Worm (Caenorhabditis elegans) whole organism, L4 larva: ENCODE data around the gene F08F1.9.
A peak's percentile ranks its signal among the peaks of the same experiment; 100 is the strongest.

Experiments used
- D1046.2 ChIP-seq: fragments of 200-800 bp; sonication (Bioruptor generic); IDR thresholded peaks from 2 replicates; pipeline ENCODE4 v1.3.6; 2022; ENCODE audit warnings: missing genetic modification characterization, missing compliant biosample characterization
- F10B5.3 ChIP-seq: sonication (generic microtip); optimal IDR thresholded peaks from 2 replicates; lab custom pipeline; 2016; ENCODE audit warnings: mild to moderate bottlenecking, missing genetic modification characterization, missing compliant biosample characterization
- F37D6.2 ChIP-seq: sonication (generic microtip); optimal IDR thresholded peaks from 2 replicates; lab custom pipeline; 2016; ENCODE audit warnings: mild to moderate bottlenecking, missing genetic modification characterization, missing compliant biosample characterization
- F44E2.7 ChIP-seq: fragments of 200-800 bp; sonication (Bioruptor generic); IDR thresholded peaks from 2 replicates; pipeline ENCODE4 v2.1.2; 2022; ENCODE audit warnings: missing genetic modification characterization, missing compliant biosample characterization
- F49E8.2 ChIP-seq: sonication (generic microtip); optimal IDR thresholded peaks from 2 replicates; lab custom pipeline; 2016; ENCODE audit warnings: missing compliant biosample characterization, mild to moderate bottlenecking, missing genetic modification characterization, borderline replicate concordance
- T20F7.1 ChIP-seq: fragments of 200-800 bp; sonication (Bioruptor generic); optimal IDR thresholded peaks from 2 replicates; lab custom pipeline; 2018; ENCODE audit warnings: mild to moderate bottlenecking, missing genetic modification characterization, missing compliant biosample characterization
- Y105C5A.15 ChIP-seq: fragments of 200-800 bp; sonication (Bioruptor generic); IDR thresholded peaks from 2 replicates; pipeline ENCODE4 v1.3.6; 2022; ENCODE audit warnings: missing genetic modification characterization, missing compliant biosample characterization
- Y5F2A.4 ChIP-seq: fragments of 200-800 bp; sonication (Bioruptor generic); optimal IDR thresholded peaks from 2 replicates; lab custom pipeline; 2018; ENCODE audit warnings: mild to moderate bottlenecking, missing genetic modification characterization, missing compliant biosample characterization
- Y75B8A.6 ChIP-seq: fragments of 200-800 bp; sonication (Bioruptor generic); IDR thresholded peaks from 2 replicates; pipeline ENCODE4 v1.3.6; 2022; ENCODE audit warnings: missing genetic modification reagents, missing genetic modification characterization, missing compliant biosample characterization
- aha-1 ChIP-seq: fragments of 150-350 bp; peaks from one replicate; lab custom pipeline; 2014; ENCODE audit warnings: missing biosample characterization, missing genetic modification characterization
- aly-2 ChIP-seq: sonication (generic microtip); optimal IDR thresholded peaks from 2 replicates; lab custom pipeline; 2018; ENCODE audit warnings: missing biosample characterization, missing genetic modification characterization
- ama-1 ChIP-seq: fragments of 150-350 bp; optimal IDR thresholded peaks from 2 replicates; lab custom pipeline; 2014; ENCODE audit warnings: inconsistent platforms, mixed read lengths
- arid-1 ChIP-seq: fragments of 200-800 bp; sonication (Bioruptor generic); conservative IDR thresholded peaks from 2 replicates; pipeline ENCODE4 v1.3.6; 2022; ENCODE audit warnings: missing genetic modification reagents, missing genetic modification characterization, missing compliant biosample characterization
- attf-4 ChIP-seq: sonication (generic microtip); optimal IDR thresholded peaks from 3 replicates; lab custom pipeline; 2017; ENCODE audit warnings: missing biosample characterization, missing genetic modification characterization
- ceh-32 ChIP-seq: sonication (generic microtip); optimal IDR thresholded peaks from 2 replicates; lab custom pipeline; 2016; ENCODE audit warnings: mild to moderate bottlenecking, missing genetic modification characterization, missing compliant biosample characterization; ENCODE audit not compliant: poor library complexity
- cey-2 ChIP-seq: sonication (generic microtip); optimal IDR thresholded peaks from 3 replicates; lab custom pipeline; 2017; ENCODE audit warnings: missing genetic modification characterization, mild to moderate bottlenecking, missing compliant biosample characterization, antibody characterized with exemption, borderline replicate concordance; ENCODE audit not compliant: insufficient read depth
- ctbp-1 ChIP-seq: fragments of 200-800 bp; sonication (Bioruptor generic); IDR thresholded peaks from 2 replicates; pipeline ENCODE4 v1.3.6; 2022; ENCODE audit warnings: missing genetic modification reagents, missing genetic modification characterization, missing compliant biosample characterization
- daf-19 ChIP-seq: fragments of 200-800 bp; sonication (Bioruptor generic); conservative IDR thresholded peaks from 2 replicates; pipeline ENCODE4 v1.3.6; 2022; ENCODE audit warnings: missing genetic modification characterization, missing compliant biosample characterization
- dpl-1 ChIP-seq: fragments of 150-350 bp; optimal IDR thresholded peaks from 2 replicates; lab custom pipeline; 2014; ENCODE audit warnings: missing biosample characterization, missing genetic modification reagents, missing genetic modification characterization
- duxl-1 ChIP-seq: sonication (generic microtip); optimal IDR thresholded peaks from 2 replicates; lab custom pipeline; 2016; ENCODE audit warnings: mild to moderate bottlenecking, missing genetic modification characterization, moderate library complexity, missing compliant biosample characterization; ENCODE audit not compliant: poor library complexity
- fkh-10 ChIP-seq: fragments of 150-350 bp; optimal IDR thresholded peaks from 2 replicates; lab custom pipeline; 2014; ENCODE audit warnings: missing biosample characterization, missing genetic modification reagents, missing genetic modification characterization
- gei-8 ChIP-seq: fragments of 200-800 bp; sonication (Bioruptor generic); optimal IDR thresholded peaks from 2 replicates; lab custom pipeline; 2018; ENCODE audit warnings: mild to moderate bottlenecking, missing genetic modification characterization, missing compliant biosample characterization
- hlh-11 ChIP-seq: fragments of 200-800 bp; sonication (Bioruptor generic); optimal IDR thresholded peaks from 2 replicates; lab custom pipeline; 2018; ENCODE audit warnings: mild to moderate bottlenecking, missing genetic modification characterization, missing compliant biosample characterization
- hlh-30 ChIP-seq: sonication (generic microtip); optimal IDR thresholded peaks from 2 replicates; lab custom pipeline; 2017; ENCODE audit warnings: antibody characterized with exemption, mild to moderate bottlenecking, missing genetic modification characterization, missing compliant biosample characterization; ENCODE audit not compliant: insufficient read depth
- lin-13 ChIP-seq: fragments of 150-350 bp; optimal IDR thresholded peaks from 2 replicates; lab custom pipeline; 2014; ENCODE audit warnings: missing biosample characterization, missing genetic modification reagents, missing genetic modification characterization
- lin-29 ChIP-seq: fragments of 200-800 bp; sonication (Bioruptor generic); IDR thresholded peaks from 2 replicates; pipeline ENCODE4 v1.3.6; 2022; ENCODE audit warnings: missing genetic modification reagents, missing genetic modification characterization, missing compliant biosample characterization
- madf-5 ChIP-seq, 2 experiments: fragments of 200-800 bp; sonication (Bioruptor generic); IDR thresholded peaks; 2 replicates each; pipeline ENCODE4 v1.3.6; 2022; ENCODE audit warnings: missing compliant biosample characterization in 2 of 2, missing genetic modification characterization in 2 of 2
- madf-9 ChIP-seq: fragments of 200-800 bp; sonication (Bioruptor generic); conservative IDR thresholded peaks from 2 replicates; pipeline ENCODE4 v1.3.6; 2022; ENCODE audit warnings: missing genetic modification reagents, missing genetic modification characterization, missing compliant biosample characterization
- mdl-1 ChIP-seq, 2 experiments: fragments of 150-350 bp in 1 of 2; sonication (generic microtip) in 1 of 2; optimal IDR thresholded peaks; 2 replicates each; lab custom pipeline; 2014 to 2017; ENCODE audit warnings: missing biosample characterization in 2 of 2, missing genetic modification characterization in 2 of 2
- mep-1 ChIP-seq: fragments of 150-350 bp; sonication (generic microtip); optimal IDR thresholded peaks from 3 replicates; lab custom pipeline; 2014; ENCODE audit warnings: missing biosample characterization, missing genetic modification characterization
- mes-2 ChIP-seq: sonication (generic microtip); optimal IDR thresholded peaks from 2 replicates; lab custom pipeline; 2016; ENCODE audit warnings: missing genotype, mild to moderate bottlenecking, missing genetic modification characterization, missing compliant biosample characterization; ENCODE audit not compliant: poor library complexity, severe bottlenecking
- mxl-2 ChIP-seq: fragments of 200-800 bp; sonication (Bioruptor generic); conservative IDR thresholded peaks from 2 replicates; pipeline ENCODE4 v1.3.6; 2022; ENCODE audit warnings: missing genetic modification reagents, missing genetic modification characterization, missing compliant biosample characterization
- mxl-3 ChIP-seq: fragments of 200-800 bp; sonication (Bioruptor generic); optimal IDR thresholded peaks from 2 replicates; lab custom pipeline; 2018; ENCODE audit warnings: mild to moderate bottlenecking, missing genetic modification characterization, missing compliant biosample characterization
- nhr-11 ChIP-seq: fragments of 150-350 bp; optimal IDR thresholded peaks from 2 replicates; lab custom pipeline; 2014; ENCODE audit warnings: missing biosample characterization, missing genetic modification characterization
- nhr-111 ChIP-seq: fragments of 200-800 bp; sonication (Bioruptor generic); optimal IDR thresholded peaks from 2 replicates; lab custom pipeline; 2018; ENCODE audit warnings: mild to moderate bottlenecking, missing genetic modification characterization, missing compliant biosample characterization
- nhr-237 ChIP-seq: sonication (generic microtip); optimal IDR thresholded peaks from 2 replicates; lab custom pipeline; 2017; ENCODE audit warnings: missing biosample characterization, missing genetic modification characterization
- nhr-41 ChIP-seq: fragments of 200-800 bp; sonication (Bioruptor generic); IDR thresholded peaks from 2 replicates; pipeline ENCODE4 v1.3.6; 2022; ENCODE audit warnings: missing genetic modification reagents, missing genetic modification characterization, missing compliant biosample characterization
- nhr-42 ChIP-seq: fragments of 200-800 bp; sonication (Bioruptor generic); IDR thresholded peaks from 2 replicates; pipeline ENCODE4 v1.3.6; 2022; ENCODE audit warnings: missing genetic modification characterization, missing compliant biosample characterization
- pha-4 ChIP-seq, 2 experiments: fragments of 150-350 bp in 1 of 2; fragments of 200-800 bp in 1 of 2; sonication (Bioruptor generic) in 1 of 2; IDR thresholded peaks in 1 of 2; optimal IDR thresholded peaks in 1 of 2; 2 replicates each; pipeline versions ENCODE4 v1.3.6 to Lab custom; 2014 to 2022; ENCODE audit warnings: missing genetic modification characterization in 2 of 2, missing genetic modification reagents in 2 of 2, missing biosample characterization in 1 of 2, missing compliant biosample characterization in 1 of 2
- skn-1 ChIP-seq: fragments of 150-350 bp; optimal IDR thresholded peaks from 2 replicates; lab custom pipeline; 2014; ENCODE audit warnings: missing biosample characterization, missing genetic modification characterization
- snpc-4 ChIP-seq: fragments of 150-350 bp; optimal IDR thresholded peaks from 2 replicates; lab custom pipeline; 2014; ENCODE audit warnings: missing biosample characterization, missing genetic modification characterization
- spr-3 ChIP-seq: fragments of 200-800 bp; sonication (Bioruptor generic); optimal IDR thresholded peaks from 2 replicates; lab custom pipeline; 2018; ENCODE audit warnings: mild to moderate bottlenecking, missing genetic modification characterization, missing compliant biosample characterization
- tag-97 ChIP-seq: fragments of 200-800 bp; sonication (Bioruptor generic); IDR thresholded peaks from 2 replicates; pipeline ENCODE4 v1.3.6; 2022; ENCODE audit warnings: missing genetic modification characterization, missing compliant biosample characterization
- unc-62 ChIP-seq, 3 experiments: fragments of 150-350 bp in 1 of 3; sonication (generic microtip); optimal IDR thresholded peaks in 2 of 3; peaks in 1 of 3; 1 replicate in 1 of 3; 2 replicates in 2 of 3; lab custom pipeline; 2014 to 2017; ENCODE audit warnings: missing biosample characterization in 3 of 3, missing genetic modification characterization in 3 of 3, missing genetic modification reagents in 3 of 3, missing genotype in 1 of 3
- zag-1 ChIP-seq: fragments of 150-350 bp; optimal IDR thresholded peaks from 2 replicates; lab custom pipeline; 2014; ENCODE audit warnings: missing biosample characterization, missing genetic modification characterization
- zfp-2 ChIP-seq: sonication (generic microtip); optimal IDR thresholded peaks from 2 replicates; lab custom pipeline; 2016; ENCODE audit warnings: mild to moderate bottlenecking, missing genetic modification characterization, missing compliant biosample characterization
- zip-2 ChIP-seq: fragments of 150-350 bp; optimal IDR thresholded peaks from 2 replicates; lab custom pipeline; 2014; ENCODE audit warnings: missing biosample characterization, missing genetic modification characterization
- ztf-7 ChIP-seq: fragments of 150-350 bp; optimal IDR thresholded peaks from 2 replicates; lab custom pipeline; 2014; ENCODE audit warnings: missing biosample characterization, missing genetic modification characterization

F08F1.9 gene

ce11 chrX:8386068-8386851 is 24.4 kb downstream of the F08F1.9 start (continued):
- TF ChIP-seq madf-9 (GFP tag; lab: Robert Waterston, UW) (peak; percentile 38; the same call in 1 of the 2 replicates), duxl-1 (peak; percentile 50), aly-2 (tag; lab: Kevin White, UChicago) (no peak), skn-1 (tag; lab: Kevin White, UChicago) (no peak), snpc-4 (no peak), fkh-10 (GFP tag; lab: Kevin White, UChicago) (no peak), mes-2 (tag; lab: Kevin White, UChicago) (peak; percentile 82), daf-19 (GFP tag; lab: Robert Waterston, UW) (0 out of 2 replicates have a peak, but pooled peaks have one; percentile 9), Y5F2A.4 (no peak), Y105C5A.15 (GFP tag; lab: Robert Waterston, UW) (0 out of 2 replicates have a peak, but pooled peaks have one; percentile 52), aha-1 (tag; lab: Kevin White, UChicago) (peak; percentile 72), arid-1 (peak; percentile 35; the same call in 1 of the 2 replicates), nhr-41 (GFP tag; lab: Robert Waterston, UW) (no peak), mep-1 (tag; lab: Kevin White, UChicago) (peak; percentile 61), ctbp-1 (GFP tag; lab: Robert Waterston, UW) (peak; percentile 77), ama-1 (no peak), mxl-3 (GFP tag; lab: Kevin White, UChicago) (no peak), dpl-1 (GFP tag; lab: Kevin White, UChicago) (no peak), nhr-111 (GFP tag; lab: Kevin White, UChicago) (no peak), mdl-1 (tag; optimal IDR thresholded peaks at IDR 0.05; lab: Kevin White, UChicago) (peak; percentile 2 to 37), nhr-11 (tag; lab: Kevin White, UChicago) (no peak), zag-1 (tag; lab: Kevin White, UChicago) (no peak), hlh-30 (peak; percentile 67), madf-5 (GFP tag; IDR thresholded peaks at IDR 0.05; lab: Robert Waterston, UW) (peak in 1 of 2 experiments; percentile 81; a peak in 1 of 4 replicates), zip-2 (tag; lab: Kevin White, UChicago) (no peak), F49E8.2 (tag; lab: Kevin White, UChicago) (no peak), nhr-237 (tag; lab: Kevin White, UChicago) (no peak), pha-4 (GFP tag; IDR thresholded peaks at IDR 0.05; lab: Robert Waterston, UW) (peak; percentile 71; the same call in 1 of the 2 replicates), pha-4 (tag; optimal IDR thresholded peaks at IDR 0.05; lab: Kevin White, UChicago) (no peak), T20F7.1 (GFP tag; lab: Kevin White, UChicago) (no peak), tag-97 (GFP tag; lab: Robert Waterston, UW) (no peak), spr-3 (GFP tag; lab: Kevin White, UChicago) (no peak), zfp-2 (tag; lab: Kevin White, UChicago) (no peak), F44E2.7 (GFP tag; lab: Robert Waterston, UW) (no peak), nhr-42 (GFP tag; lab: Robert Waterston, UW) (0 out of 2 replicates have a peak, but pooled peaks have one; percentile 13), unc-62 (GFP tag; optimal IDR thresholded peaks at IDR 0.05 in 1 of 2; lab: Kevin White, UChicago) (no peak), unc-62 (tag; optimal IDR thresholded peaks at IDR 0.05; lab: Kevin White, UChicago) (no peak), cey-2 (no peak), F37D6.2 (no peak), lin-13 (GFP tag; lab: Kevin White, UChicago) (no peak), attf-4 (tag; lab: Kevin White, UChicago) (no peak), D1046.2 (GFP tag; lab: Robert Waterston, UW) (peak; percentile 67; the same call in 1 of the 2 replicates), Y75B8A.6 (GFP tag; lab: Robert Waterston, UW) (no peak), mxl-2 (GFP tag; lab: Robert Waterston, UW) (no peak; the same call in 1 of the 2 replicates), hlh-11 (tag; lab: Kevin White, UChicago) (peak; percentile 16), ztf-7 (tag; lab: Kevin White, UChicago) (no peak), lin-29 (GFP tag; lab: Robert Waterston, UW) (no peak), ceh-32 (tag; lab: Kevin White, UChicago) (peak; percentile 3), gei-8 (GFP tag; lab: Kevin White, UChicago) (no peak), F10B5.3 (tag; lab: Kevin White, UChicago) (peak; percentile 49)
